Worm (Caenorhabditis elegans) whole organism, L2 larva: Measurements from ENCODE around the gene F09E5.3.

ENCODE experiments used
- C34F6.9 ChIP-seq: fragments of 150-350 bp; optimal IDR thresholded peaks from 2 replicates; lab custom pipeline; 2014; ENCODE audit warnings: missing biosample characterization, missing genetic modification characterization
- F13H6.1 ChIP-seq: sonication (generic microtip); optimal IDR thresholded peaks from 2 replicates; lab custom pipeline; 2016; ENCODE audit warnings: missing genetic modification characterization, missing compliant biosample characterization
- R02D3.7 ChIP-seq: fragments of 150-350 bp; optimal IDR thresholded peaks from 2 replicates; lab custom pipeline; 2014; ENCODE audit warnings: missing biosample characterization, missing genetic modification characterization
- Y55F3AM.14 ChIP-seq: fragments of 200-800 bp; sonication (Bioruptor generic); optimal IDR thresholded peaks from 2 replicates; lab custom pipeline; 2018; ENCODE audit warnings: mild to moderate bottlenecking, missing genetic modification characterization, missing compliant biosample characterization
- ZK546.5 ChIP-seq: sonication (generic microtip); optimal IDR thresholded peaks from 2 replicates; lab custom pipeline; 2017; ENCODE audit warnings: missing biosample characterization, missing genetic modification characterization
- aly-2 ChIP-seq: fragments of 150-350 bp; optimal IDR thresholded peaks from 2 replicates; lab custom pipeline; 2014; ENCODE audit warnings: missing biosample characterization, missing genetic modification characterization
- ama-1 ChIP-seq: fragments of 150-350 bp; optimal IDR thresholded peaks from 2 replicates; lab custom pipeline; 2018; ENCODE audit warnings: inconsistent platforms
- blmp-1 ChIP-seq: sonication (generic microtip); optimal IDR thresholded peaks from 2 replicates; lab custom pipeline; 2017; ENCODE audit warnings: missing genetic modification characterization, mild to moderate bottlenecking, missing compliant biosample characterization, antibody characterized with exemption, moderate library complexity; ENCODE audit not compliant: insufficient read depth
- ceh-16 ChIP-seq: fragments of 150-350 bp; optimal IDR thresholded peaks from 2 replicates; lab custom pipeline; 2014; ENCODE audit warnings: missing biosample characterization, missing genetic modification characterization
- crh-2 ChIP-seq: sonication (generic microtip); optimal IDR thresholded peaks from 2 replicates; lab custom pipeline; 2017; ENCODE audit warnings: missing biosample characterization, missing genetic modification characterization
- elt-3 ChIP-seq: sonication (generic microtip); optimal IDR thresholded peaks from 2 replicates; lab custom pipeline; 2017; ENCODE audit warnings: missing biosample characterization, missing genetic modification characterization
- fos-1 ChIP-seq: fragments of 150-350 bp; optimal IDR thresholded peaks from 2 replicates; lab custom pipeline; 2014; ENCODE audit warnings: missing biosample characterization, missing genetic modification characterization
- gmeb-1 ChIP-seq: fragments of 150-350 bp; optimal IDR thresholded peaks from 2 replicates; lab custom pipeline; 2014; ENCODE audit warnings: missing biosample characterization, missing genetic modification characterization
- lin-11 ChIP-seq: fragments of 150-350 bp; sonication (generic microtip); optimal IDR thresholded peaks from 2 replicates; lab custom pipeline; 2014; ENCODE audit warnings: missing biosample characterization, missing genetic modification characterization, inconsistent platforms, mixed read lengths
- lin-13 ChIP-seq: fragments of 150-350 bp; optimal IDR thresholded peaks from 2 replicates; lab custom pipeline; 2014; ENCODE audit warnings: missing biosample characterization, missing genetic modification reagents, missing genetic modification characterization
- lsy-2 ChIP-seq, 2 experiments: fragments of 150-350 bp in 1 of 2; sonication (generic microtip) in 1 of 2; optimal IDR thresholded peaks; 2 replicates each; lab custom pipeline; 2014 to 2017; ENCODE audit warnings: missing biosample characterization in 2 of 2, missing genetic modification characterization in 2 of 2
- mab-5 ChIP-seq: fragments of 150-350 bp; optimal IDR thresholded peaks from 2 replicates; lab custom pipeline; 2014; ENCODE audit warnings: missing biosample characterization, missing genetic modification characterization
- nhr-10 ChIP-seq: sonication (generic microtip); optimal IDR thresholded peaks from 2 replicates; lab custom pipeline; 2017; ENCODE audit warnings: missing biosample characterization, missing genetic modification characterization
- nhr-129 ChIP-seq: fragments of 150-350 bp; optimal IDR thresholded peaks from 2 replicates; lab custom pipeline; 2014; ENCODE audit warnings: missing biosample characterization, missing genetic modification characterization
- nhr-21 ChIP-seq: fragments of 150-350 bp; optimal IDR thresholded peaks from 2 replicates; lab custom pipeline; 2014; ENCODE audit warnings: missing biosample characterization, missing genetic modification characterization
- nhr-23 ChIP-seq: fragments of 150-350 bp; optimal IDR thresholded peaks from 2 replicates; lab custom pipeline; 2014; ENCODE audit warnings: missing biosample characterization, missing genetic modification reagents, missing genetic modification characterization
- nhr-237 ChIP-seq: fragments of 150-350 bp; optimal IDR thresholded peaks from 2 replicates; lab custom pipeline; 2014; ENCODE audit warnings: missing biosample characterization, missing genetic modification characterization
- nhr-25 ChIP-seq: fragments of 150-350 bp; sonication (generic microtip); optimal IDR thresholded peaks from 3 replicates; lab custom pipeline; 2014; ENCODE audit warnings: missing biosample characterization, missing genetic modification characterization
- nhr-6 ChIP-seq: fragments of 150-350 bp; optimal IDR thresholded peaks from 2 replicates; lab custom pipeline; 2014; ENCODE audit warnings: missing biosample characterization, missing genetic modification characterization
- sem-4 ChIP-seq: fragments of 150-350 bp; optimal IDR thresholded peaks from 2 replicates; lab custom pipeline; 2014; ENCODE audit warnings: missing biosample characterization, missing genetic modification reagents, missing genetic modification characterization
- skn-1 ChIP-seq: sonication (generic microtip); optimal IDR thresholded peaks from 2 replicates; lab custom pipeline; 2017; ENCODE audit warnings: missing biosample characterization, missing genetic modification characterization
- sma-9 ChIP-seq, 2 experiments: fragments of 150-350 bp in 1 of 2; sonication (generic microtip) in 1 of 2; optimal IDR thresholded peaks; 2 replicates each; lab custom pipeline; 2014 to 2016; ENCODE audit warnings: missing genetic modification characterization in 2 of 2, mild to moderate bottlenecking in 1 of 2, missing biosample characterization in 1 of 2, missing compliant biosample characterization in 1 of 2, missing genetic modification reagents in 1 of 2, moderate library complexity in 1 of 2
- unc-55 ChIP-seq: fragments of 150-350 bp; sonication (generic microtip); optimal IDR thresholded peaks from 3 replicates; lab custom pipeline; 2014; ENCODE audit warnings: missing biosample characterization, missing genetic modification reagents, missing genetic modification characterization
- unc-62 ChIP-seq: fragments of 150-350 bp; optimal IDR thresholded peaks from 2 replicates; lab custom pipeline; 2014; ENCODE audit warnings: missing biosample characterization, missing genetic modification reagents, missing genetic modification characterization
- zag-1 ChIP-seq: fragments of 150-350 bp; optimal IDR thresholded peaks from 2 replicates; lab custom pipeline; 2014; ENCODE audit warnings: missing biosample characterization, missing genetic modification characterization
- ztf-1 ChIP-seq: fragments of 200-800 bp; sonication (Bioruptor generic); conservative IDR thresholded peaks from 2 replicates; pipeline ENCODE4 v1.3.6; 2022; ENCODE audit warnings: missing genetic modification characterization, missing compliant biosample characterization

Gene F09E5.3

DNA sequence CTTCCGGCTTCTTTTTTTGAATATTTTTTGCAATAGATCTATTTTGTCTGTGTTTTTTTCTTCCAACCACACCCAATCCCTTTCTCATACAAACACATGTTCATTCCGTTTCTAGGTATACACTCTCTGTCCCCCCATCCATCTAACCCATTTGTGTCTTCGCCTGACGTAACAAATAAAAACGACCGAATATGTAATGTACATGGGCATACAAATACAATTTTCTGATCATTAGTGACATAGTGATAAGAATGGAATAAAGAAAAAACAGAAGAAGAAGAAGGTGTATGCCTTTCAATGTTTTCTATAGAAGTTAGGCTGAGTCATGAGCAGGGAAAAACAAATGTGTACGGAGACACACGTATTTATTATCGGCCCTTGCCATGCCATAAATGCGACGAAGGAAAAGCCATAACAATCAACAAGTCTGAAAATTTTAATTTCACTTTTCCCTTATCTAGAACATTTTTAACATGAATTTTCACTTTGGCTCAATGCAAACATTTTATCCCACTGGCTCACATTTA lies 40.0 kb upstream of the F09E5.3 start:
- peak; percentile 19 for TF ChIP-seq nhr-21 (tag; lab: Kevin White, UChicago)
- TF ChIP-seq sma-9 (GFP tag; optimal IDR thresholded peaks at IDR 0.05; lab: Kevin White, UChicago): peak; percentile 6
- no peak for TF ChIP-seq sma-9 (tag; optimal IDR thresholded peaks at IDR 0.05; lab: Kevin White, UChicago)
- no peak for TF ChIP-seq aly-2 (tag; lab: Kevin White, UChicago)
- peak; percentile 53 for TF ChIP-seq fos-1 (tag; lab: Kevin White, UChicago)
- TF ChIP-seq, all 48 proteins: peak for 3

ce11 chrII:5334628-5335027 lies 39.2 kb upstream of the F09E5.3 start:
- TF ChIP-seq C34F6.9 (tag; lab: Kevin White, UChicago) (peak; percentile 15), nhr-129 (tag; lab: Kevin White, UChicago) (peak; percentile 56), elt-3 (no peak), lsy-2 (tag; optimal IDR thresholded peaks at IDR 0.05; lab: Kevin White, UChicago) (peak in 1 of 2 experiments; percentile 12), lin-13 (GFP tag; lab: Kevin White, UChicago) (peak; percentile 2), nhr-237 (tag; lab: Kevin White, UChicago) (no peak), nhr-21 (tag; lab: Kevin White, UChicago) (peak; percentile 31)

ce11 chrII:5335370-5336034 lies 38.3 kb upstream of the F09E5.3 start:
- no peak for TF ChIP-seq R02D3.7 (tag; lab: Kevin White, UChicago)
- no peak for TF ChIP-seq skn-1
- TF ChIP-seq fos-1 (tag; lab: Kevin White, UChicago): peak; percentile 41
- peak; percentile 13 for TF ChIP-seq mab-5 (tag; lab: Kevin White, UChicago)
- TF ChIP-seq crh-2 (tag; lab: Kevin White, UChicago): peak; percentile 60
- peak; percentile 64 for TF ChIP-seq unc-55
- peak; percentile 27 for TF ChIP-seq sma-9 (GFP tag; optimal IDR thresholded peaks at IDR 0.05; lab: Kevin White, UChicago)
- TF ChIP-seq sma-9 (tag; optimal IDR thresholded peaks at IDR 0.05; lab: Kevin White, UChicago): no peak
- TF ChIP-seq nhr-21 (tag; lab: Kevin White, UChicago): peak; percentile 64
- TF ChIP-seq nhr-23: no peak
- TF ChIP-seq, all 48 proteins: peak for 6

DNA sequence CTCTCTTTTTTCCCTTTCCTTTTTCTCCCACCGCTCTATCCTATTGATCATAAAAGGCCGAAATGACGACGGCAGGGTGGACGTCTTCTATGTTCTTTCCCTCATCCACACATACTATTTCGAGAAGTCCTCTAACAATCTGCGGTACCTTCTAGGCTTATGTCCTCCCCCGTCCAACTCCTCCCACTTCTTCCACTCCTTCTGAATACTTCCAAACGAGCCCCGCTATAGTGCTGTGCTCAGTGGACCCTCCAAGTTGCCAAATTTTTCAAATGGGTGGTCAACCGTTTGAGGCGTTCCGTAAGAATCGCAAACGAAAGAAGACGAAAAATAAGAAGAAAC lies 37.8 kb upstream of the F09E5.3 start:
- TF ChIP-seq nhr-21 (tag; lab: Kevin White, UChicago) (no peak), zag-1 (tag; lab: Kevin White, UChicago) (peak; percentile 61), C34F6.9 (tag; lab: Kevin White, UChicago) (peak; percentile 78), nhr-129 (tag; lab: Kevin White, UChicago) (peak; percentile 79), F13H6.1 (tag; lab: Kevin White, UChicago) (peak; percentile 79), nhr-6 (tag; lab: Kevin White, UChicago) (peak; percentile 1), unc-62 (GFP tag; lab: Kevin White, UChicago) (no peak), mab-5 (tag; lab: Kevin White, UChicago) (peak; percentile 42), gmeb-1 (tag; lab: Kevin White, UChicago) (no peak), fos-1 (tag; lab: Kevin White, UChicago) (peak; percentile 92), ceh-16 (tag; lab: Kevin White, UChicago) (no peak), lin-11 (peak; percentile 77), ztf-1 (no peak), unc-55 (peak; percentile 84), ZK546.5 (tag; lab: Kevin White, UChicago) (no peak), nhr-10 (no peak), nhr-25 (tag; lab: Kevin White, UChicago) (no peak), sma-9 (GFP tag; optimal IDR thresholded peaks at IDR 0.05; lab: Kevin White, UChicago) (peak; percentile 73), sma-9 (tag; optimal IDR thresholded peaks at IDR 0.05; lab: Kevin White, UChicago) (no peak), lsy-2 (tag; optimal IDR thresholded peaks at IDR 0.05; lab: Kevin White, UChicago) (peak in 1 of 2 experiments; percentile 60), Y55F3AM.14 (GFP tag; lab: Kevin White, UChicago) (peak; percentile 19), ama-1 (peak; percentile 16), blmp-1 (peak; percentile 64), sem-4 (tag; lab: Kevin White, UChicago) (peak; percentile 49)
- TF ChIP-seq, all 48 proteins: peak for 15
